Worm (Caenorhabditis elegans) whole organism, L2 larva: ENCODE results near the gene F38A1.6.
A peak's percentile ranks its signal among the peaks of the same experiment; 100 is the strongest.

Experiments
- alr-1 ChIP-seq: fragments of 150-350 bp; optimal IDR thresholded peaks from 2 replicates; lab custom pipeline; 2014; ENCODE audit warnings: missing biosample characterization, missing genetic modification characterization
- dmd-4 ChIP-seq: sonication (generic microtip); optimal IDR thresholded peaks from 2 replicates; lab custom pipeline; 2017; ENCODE audit warnings: missing biosample characterization, missing genetic modification characterization
- egl-27 ChIP-seq: sonication (generic microtip); optimal IDR thresholded peaks from 3 replicates; lab custom pipeline; 2017; ENCODE audit warnings: missing biosample characterization, missing genetic modification reagents, missing genetic modification characterization
- elt-3 ChIP-seq: sonication (generic microtip); optimal IDR thresholded peaks from 2 replicates; lab custom pipeline; 2017; ENCODE audit warnings: missing biosample characterization, missing genetic modification characterization
- lsy-2 ChIP-seq, 2 experiments: fragments of 150-350 bp in 1 of 2; sonication (generic microtip) in 1 of 2; optimal IDR thresholded peaks; 2 replicates each; lab custom pipeline; 2014 to 2017; ENCODE audit warnings: missing biosample characterization in 2 of 2, missing genetic modification characterization in 2 of 2
- mbf-1 ChIP-seq: sonication (generic microtip); optimal IDR thresholded peaks from 2 replicates; lab custom pipeline; 2017; ENCODE audit warnings: missing biosample characterization, missing genetic modification characterization
- nhr-237 ChIP-seq: fragments of 150-350 bp; optimal IDR thresholded peaks from 2 replicates; lab custom pipeline; 2014; ENCODE audit warnings: missing biosample characterization, missing genetic modification characterization
- unc-39 ChIP-seq: fragments of 150-350 bp; optimal IDR thresholded peaks from 2 replicates; lab custom pipeline; 2014; ENCODE audit warnings: missing biosample characterization, missing genetic modification characterization
- unc-55 ChIP-seq: fragments of 150-350 bp; sonication (generic microtip); optimal IDR thresholded peaks from 3 replicates; lab custom pipeline; 2014; ENCODE audit warnings: missing biosample characterization, missing genetic modification reagents, missing genetic modification characterization
- unc-62 ChIP-seq: fragments of 150-350 bp; optimal IDR thresholded peaks from 2 replicates; lab custom pipeline; 2014; ENCODE audit warnings: missing biosample characterization, missing genetic modification reagents, missing genetic modification characterization
- zag-1 ChIP-seq: fragments of 150-350 bp; optimal IDR thresholded peaks from 2 replicates; lab custom pipeline; 2014; ENCODE audit warnings: missing biosample characterization, missing genetic modification characterization
- ztf-11 ChIP-seq: sonication (generic microtip); optimal IDR thresholded peaks from 2 replicates; lab custom pipeline; 2017; ENCODE audit warnings: missing biosample characterization, missing genetic modification characterization
- ztf-4 ChIP-seq: fragments of 150-350 bp; optimal IDR thresholded peaks from 2 replicates; lab custom pipeline; 2014; ENCODE audit warnings: missing biosample characterization, missing genetic modification characterization

- TF ChIP-seq alr-1 (tag; lab: Kevin White, UChicago) (no peak), egl-27 (tag; lab: Kevin White, UChicago) (no peak), unc-62 (GFP tag; lab: Kevin White, UChicago) (no peak), ztf-4 (tag; lab: Kevin White, UChicago) (no peak), unc-55 (GFP tag; lab: Kevin White, UChicago) (peak; percentile 38), zag-1 (tag; lab: Kevin White, UChicago) (no peak), lsy-2 (tag; optimal IDR thresholded peaks at IDR 0.05; lab: Kevin White, UChicago) (peak in 1 of 2 experiments; percentile 31), nhr-237 (no peak), elt-3 (tag; lab: Kevin White, UChicago) (no peak), dmd-4 (tag; lab: Kevin White, UChicago) (no peak), mbf-1 (tag; lab: Kevin White, UChicago) (no peak), unc-39 (tag; lab: Kevin White, UChicago) (no peak), ztf-11 (no peak)
Observed at ce11 chrIV:1213192-1213591, 38.5 kb upstream of the F38A1.6 start.
